Fruit fly (Drosophila melanogaster) whole organism, embryonic: ENCODE data around the gene Send2.

Source experiments
- Ada2b ChIP-seq: fragments of 200-800 bp; sonication (Bioruptor generic); IDR thresholded peaks from 2 replicates; pipeline ENCODE4 v1.3.6; 2022; ENCODE audit warnings: missing biosample characterization, missing genetic modification characterization
- CG10209 ChIP-seq: fragments of 200-800 bp; sonication (Bioruptor generic); optimal IDR thresholded peaks from 3 replicates; lab custom pipeline; 2017; ENCODE audit warnings: missing biosample characterization, mild to moderate bottlenecking, missing genetic modification characterization, missing genetic modification reagents
- CG10543 ChIP-seq: fragments of 200-800 bp; sonication (Bioruptor generic); optimal IDR thresholded peaks from 3 replicates; lab custom pipeline; 2017; ENCODE audit warnings: missing biosample characterization, mild to moderate bottlenecking, missing genetic modification characterization, moderate library complexity
- CG10565 ChIP-seq: fragments of 200-800 bp; sonication (Bioruptor generic); optimal IDR thresholded peaks from 3 replicates; lab custom pipeline; 2016; ENCODE audit warnings: missing biosample characterization, mild to moderate bottlenecking, missing genetic modification characterization
- CG13424 ChIP-seq: fragments of 200-800 bp; sonication (Bioruptor generic); optimal IDR thresholded peaks from 2 replicates; lab custom pipeline; 2019; ENCODE audit warnings: missing biosample characterization, mild to moderate bottlenecking, missing genetic modification characterization, moderate library complexity
- CG13775 ChIP-seq: fragments of 200-800 bp; sonication (Bioruptor generic); optimal IDR thresholded peaks from 3 replicates; lab custom pipeline; 2017; ENCODE audit warnings: missing biosample characterization, mild to moderate bottlenecking, missing genetic modification characterization
- CG14050 ChIP-seq: fragments of 200-800 bp; sonication (Bioruptor generic); IDR thresholded peaks from 3 replicates; pipeline ENCODE4 v1.3.6; 2022; ENCODE audit warnings: missing biosample characterization, missing genetic modification characterization
- CG1647 ChIP-seq: fragments of 200-800 bp; sonication (Bioruptor generic); optimal IDR thresholded peaks from 3 replicates; lab custom pipeline; 2016; ENCODE audit warnings: missing biosample characterization, missing genetic modification characterization
- CG18262 ChIP-seq: fragments of 200-800 bp; optimal IDR thresholded peaks from 3 replicates; lab custom pipeline; 2019; ENCODE audit warnings: missing biosample characterization, mild to moderate bottlenecking, missing genetic modification characterization, moderate library complexity
- CG2889 ChIP-seq: fragments of 200-800 bp; sonication (Bioruptor generic); IDR thresholded peaks from 3 replicates; pipeline ENCODE4 v1.3.6; 2022; ENCODE audit warnings: missing biosample characterization, missing genetic modification characterization
- CG31365 ChIP-seq: fragments of 200-800 bp; sonication (Bioruptor generic); optimal IDR thresholded peaks from 2 replicates; lab custom pipeline; 2018; ENCODE audit warnings: missing biosample characterization, mild to moderate bottlenecking, missing genetic modification characterization
- CG3163 ChIP-seq: fragments of 200-800 bp; sonication (Bioruptor generic); optimal IDR thresholded peaks from 3 replicates; lab custom pipeline; 2016; ENCODE audit warnings: missing biosample characterization, missing genetic modification characterization
- CG32532 ChIP-seq: fragments of 200-800 bp; sonication (Bioruptor generic); IDR thresholded peaks from 2 replicates; pipeline ENCODE4 v1.3.6; 2022; ENCODE audit warnings: missing biosample characterization, missing genetic modification characterization
- CG3281 ChIP-seq: fragments of 200-800 bp; sonication (Bioruptor generic); optimal IDR thresholded peaks from 3 replicates; lab custom pipeline; 2017; ENCODE audit warnings: missing biosample characterization, mild to moderate bottlenecking, missing genetic modification characterization
- CG5245 ChIP-seq: fragments of 200-800 bp; sonication (Bioruptor generic); optimal IDR thresholded peaks from 3 replicates; lab custom pipeline; 2016; ENCODE audit warnings: missing biosample characterization, missing genetic modification characterization
- CG6272 ChIP-seq: fragments of 200-800 bp; sonication (Bioruptor generic); IDR thresholded peaks from 2 replicates; pipeline ENCODE4 v1.3.6; 2022; ENCODE audit warnings: missing biosample characterization, missing genetic modification characterization
- CG7271 ChIP-seq: fragments of 200-800 bp; sonication (Bioruptor generic); optimal IDR thresholded peaks from 2 replicates; lab custom pipeline; 2018; ENCODE audit warnings: missing biosample characterization, mild to moderate bottlenecking, missing genetic modification characterization, moderate library complexity
- CG8089 ChIP-seq: fragments of 200-800 bp; sonication (Bioruptor generic); optimal IDR thresholded peaks from 3 replicates; lab custom pipeline; 2016; ENCODE audit warnings: missing biosample characterization, missing genetic modification characterization
- CG8388 ChIP-seq: fragments of 200-800 bp; sonication (Bioruptor generic); optimal IDR thresholded peaks from 2 replicates; lab custom pipeline; 2019; ENCODE audit warnings: missing biosample characterization, mild to moderate bottlenecking, missing genetic modification characterization, moderate library complexity
- CG8765 ChIP-seq: fragments of 200-800 bp; sonication (Bioruptor generic); IDR thresholded peaks from 2 replicates; pipeline ENCODE4 v1.3.6; 2022; ENCODE audit warnings: missing biosample characterization, missing genetic modification characterization
- CG9437 ChIP-seq: fragments of 200-800 bp; sonication (Bioruptor generic); optimal IDR thresholded peaks from 2 replicates; lab custom pipeline; 2018; ENCODE audit warnings: missing biosample characterization, mild to moderate bottlenecking, missing genetic modification characterization
- CG9609 ChIP-seq: fragments of 200-800 bp; sonication (Bioruptor generic); optimal IDR thresholded peaks from 3 replicates; lab custom pipeline; 2016; ENCODE audit warnings: missing biosample characterization, missing genetic modification characterization
- CoRest ChIP-seq: fragments of 200-800 bp; sonication (Bioruptor generic); optimal IDR thresholded peaks from 3 replicates; lab custom pipeline; 2018; ENCODE audit warnings: missing biosample characterization, mild to moderate bottlenecking, missing genetic modification characterization, moderate library complexity
- Dip3 ChIP-seq: fragments of 200-800 bp; sonication (Bioruptor generic); optimal IDR thresholded peaks from 3 replicates; lab custom pipeline; 2016; ENCODE audit warnings: missing biosample characterization, missing genetic modification characterization
- Doc2 ChIP-seq: fragments of 200-800 bp; sonication (Bioruptor generic); IDR thresholded peaks from 2 replicates; pipeline ENCODE4 v1.3.6; 2022; ENCODE audit warnings: missing biosample characterization, missing genetic modification characterization
- Doc3 ChIP-seq: fragments of 200-800 bp; sonication (Bioruptor generic); IDR thresholded peaks from 3 replicates; pipeline ENCODE4 v1.3.6; 2022; ENCODE audit warnings: missing biosample characterization, missing genetic modification characterization; ENCODE audit not compliant: partially characterized antibody
- Dref ChIP-seq: fragments of 200-800 bp; sonication (Bioruptor generic); IDR thresholded peaks from 2 replicates; pipeline ENCODE4 v1.3.6; 2022; ENCODE audit warnings: missing biosample characterization, missing genetic modification characterization
- E2f1 ChIP-seq: fragments of 200-800 bp; sonication (Bioruptor generic); IDR thresholded peaks from 2 replicates; pipeline ENCODE4 v1.3.6; 2022; ENCODE audit warnings: missing biosample characterization, missing genetic modification characterization
- Elba2 ChIP-seq: fragments of 200-800 bp; sonication (Bioruptor generic); optimal IDR thresholded peaks from 3 replicates; lab custom pipeline; 2016; ENCODE audit warnings: missing biosample characterization, missing genetic modification characterization
- H15 ChIP-seq: fragments of 200-800 bp; sonication (Bioruptor generic); IDR thresholded peaks from 3 replicates; pipeline ENCODE4 v1.3.6; 2022; ENCODE audit warnings: missing biosample characterization, missing genetic modification characterization
- HLH4C ChIP-seq: fragments of 200-800 bp; sonication (Bioruptor generic); IDR thresholded peaks from 3 replicates; pipeline ENCODE4 v1.3.6; 2022; ENCODE audit warnings: missing biosample characterization, missing genetic modification characterization; ENCODE audit not compliant: partially characterized antibody
- Hr3 ChIP-seq: fragments of 200-800 bp; sonication (Bioruptor generic); optimal IDR thresholded peaks from 3 replicates; lab custom pipeline; 2016; ENCODE audit warnings: missing biosample characterization, missing genetic modification characterization
- Mad ChIP-seq: fragments of 200-800 bp; sonication (Bioruptor generic); optimal IDR thresholded peaks from 2 replicates; lab custom pipeline; 2016; ENCODE audit warnings: missing biosample characterization, missing genetic modification characterization
- Med ChIP-seq: fragments of 200-800 bp; sonication (Bioruptor generic); peaks from one replicate; lab custom pipeline; 2016; ENCODE audit warnings: missing biosample characterization, missing genetic modification characterization, mild to moderate bottlenecking, inconsistent platforms, moderate library complexity
- NFAT ChIP-seq: fragments of 200-800 bp; sonication (Bioruptor generic); IDR thresholded peaks from 2 replicates; pipeline ENCODE4 v1.3.6; 2022; ENCODE audit warnings: missing biosample characterization, missing genetic modification characterization
- Neu2 ChIP-seq: fragments of 200-800 bp; sonication (Bioruptor generic); optimal IDR thresholded peaks from 3 replicates; lab custom pipeline; 2016; ENCODE audit warnings: missing biosample characterization, missing genetic modification characterization, borderline replicate concordance
- Pdp1 ChIP-seq, 2 experiments: fragments of 200-800 bp; sonication (Bioruptor generic); optimal IDR thresholded peaks; 3 replicates each; lab custom pipeline; 2016; ENCODE audit warnings: missing biosample characterization in 2 of 2, missing genetic modification characterization in 2 of 2, mild to moderate bottlenecking in 1 of 2, moderate library complexity in 1 of 2
- Rx ChIP-seq: fragments of 200-800 bp; sonication (Bioruptor generic); IDR thresholded peaks from 2 replicates; pipeline ENCODE4 v1.3.6; 2022; ENCODE audit warnings: missing biosample characterization, missing genetic modification characterization
- Sox102F ChIP-seq: fragments of 200-800 bp; sonication (Bioruptor generic); optimal IDR thresholded peaks from 2 replicates; lab custom pipeline; 2018; ENCODE audit warnings: missing biosample characterization, mild to moderate bottlenecking, missing genetic modification characterization, moderate library complexity
- Usf ChIP-seq: fragments of 200-800 bp; sonication (Bioruptor generic); optimal IDR thresholded peaks from 2 replicates; lab custom pipeline; 2017; ENCODE audit warnings: missing genotype, missing biosample characterization, missing genetic modification characterization
- al ChIP-seq: fragments of 200-800 bp; sonication (Bioruptor generic); IDR thresholded peaks from 2 replicates; pipeline ENCODE4 v1.3.6; 2022; ENCODE audit warnings: missing biosample characterization, missing genetic modification characterization
- caup ChIP-seq: fragments of 200-800 bp; sonication (Bioruptor generic); optimal IDR thresholded peaks from 3 replicates; lab custom pipeline; 2017; ENCODE audit warnings: missing biosample characterization, mild to moderate bottlenecking, missing genetic modification characterization, moderate library complexity; ENCODE audit not compliant: severe bottlenecking
- chif ChIP-seq, 2 experiments: fragments of 200-800 bp; sonication (Bioruptor generic); optimal IDR thresholded peaks; 3 replicates each; lab custom pipeline; 2016; ENCODE audit warnings: missing biosample characterization in 2 of 2, missing genetic modification characterization in 2 of 2
- dpn ChIP-seq, 2 experiments: fragments of 200-800 bp; sonication (Bioruptor generic); optimal IDR thresholded peaks; 3 replicates each; lab custom pipeline; 2016; ENCODE audit warnings: missing biosample characterization in 2 of 2, missing genetic modification characterization in 2 of 2
- ftz-f1 ChIP-seq: fragments of 200-800 bp; sonication (Bioruptor generic); optimal IDR thresholded peaks from 2 replicates; lab custom pipeline; 2016; ENCODE audit warnings: missing biosample characterization, missing genetic modification characterization
- hb ChIP-seq: fragments of 200-800 bp; sonication (Bioruptor generic); IDR thresholded peaks from 3 replicates; pipeline ENCODE4 v1.3.6; 2022; ENCODE audit warnings: missing biosample characterization, missing genetic modification characterization; ENCODE audit not compliant: partially characterized antibody
- jing ChIP-seq: fragments of 200-800 bp; sonication (Bioruptor generic); optimal IDR thresholded peaks from 2 replicates; lab custom pipeline; 2018; ENCODE audit warnings: missing biosample characterization, mild to moderate bottlenecking, missing genetic modification characterization
- jumu ChIP-seq: fragments of 200-800 bp; sonication (Bioruptor generic); optimal IDR thresholded peaks from 3 replicates; lab custom pipeline; 2016; ENCODE audit warnings: missing biosample characterization, missing genetic modification characterization
- nerfin-1 ChIP-seq: fragments of 200-800 bp; sonication (Bioruptor generic); optimal IDR thresholded peaks from 3 replicates; lab custom pipeline; 2019; ENCODE audit warnings: missing biosample characterization, mild to moderate bottlenecking, missing genetic modification characterization, moderate library complexity
- scrt ChIP-seq: fragments of 200-800 bp; sonication (Bioruptor generic); optimal IDR thresholded peaks from 2 replicates; lab custom pipeline; 2018; ENCODE audit warnings: missing biosample characterization, mild to moderate bottlenecking, missing genetic modification characterization, moderate library complexity

Send2 gene

dm6 chr2L:14358780-14359462 lies 12.4 kb upstream of the Send2 start, which contains the start of gene Pgant35A (continued):
- TF ChIP-seq chif (GFP tag; optimal IDR thresholded peaks at IDR 0.05; lab: Kevin White, UChicago) (peak in 1 of 2 experiments; percentile 28), nerfin-1 (no peak), CG3163 (peak; percentile 36), CG14050 (GFP tag; lab: Robert Waterston, UW) (no peak), CG6272 (GFP tag; lab: Robert Waterston, UW) (no peak), scrt (GFP tag; lab: Kevin White, UChicago) (no peak), H15 (no peak), Doc2 (GFP tag; lab: Robert Waterston, UW) (no peak), CG3281 (no peak), CG31365 (tag; lab: Kevin White, UChicago) (no peak), CG5245 (GFP tag; lab: Kevin White, UChicago) (no peak), CG9609 (GFP tag; lab: Kevin White, UChicago) (peak; percentile 52), Usf (GFP tag; lab: Kevin White, UChicago) (no peak), Hr3 (GFP tag; lab: Kevin White, UChicago) (peak; percentile 51), E2f1 (GFP tag; lab: Robert Waterston, UW) (no peak), Elba2 (GFP tag; lab: Kevin White, UChicago) (no peak), CG18262 (tag; lab: Kevin White, UChicago) (peak; percentile 64), hb (GFP tag; lab: Robert Waterston, UW) (no peak), CG8765 (GFP tag; lab: Robert Waterston, UW) (no peak), Doc3 (no peak), dpn (GFP tag; optimal IDR thresholded peaks at IDR 0.05; lab: Kevin White, UChicago) (peak in 1 of 2 experiments; percentile 34), caup (GFP tag; lab: Kevin White, UChicago) (no peak), Ada2b (GFP tag; lab: Robert Waterston, UW) (no peak), Neu2 (GFP tag; lab: Kevin White, UChicago) (no peak), Dip3 (GFP tag; lab: Kevin White, UChicago) (peak; percentile 16), jumu (peak; percentile 9), HLH4C (GFP tag; lab: Robert Waterston, UW) (no peak), CG2889 (GFP tag; lab: Robert Waterston, UW) (no peak), CG7271 (tag; lab: Kevin White, UChicago) (no peak), al (GFP tag; lab: Robert Waterston, UW) (no peak), CG8388 (GFP tag; lab: Kevin White, UChicago) (peak; percentile 28), CG32532 (GFP tag; lab: Robert Waterston, UW) (peak; percentile 49)

DNA sequence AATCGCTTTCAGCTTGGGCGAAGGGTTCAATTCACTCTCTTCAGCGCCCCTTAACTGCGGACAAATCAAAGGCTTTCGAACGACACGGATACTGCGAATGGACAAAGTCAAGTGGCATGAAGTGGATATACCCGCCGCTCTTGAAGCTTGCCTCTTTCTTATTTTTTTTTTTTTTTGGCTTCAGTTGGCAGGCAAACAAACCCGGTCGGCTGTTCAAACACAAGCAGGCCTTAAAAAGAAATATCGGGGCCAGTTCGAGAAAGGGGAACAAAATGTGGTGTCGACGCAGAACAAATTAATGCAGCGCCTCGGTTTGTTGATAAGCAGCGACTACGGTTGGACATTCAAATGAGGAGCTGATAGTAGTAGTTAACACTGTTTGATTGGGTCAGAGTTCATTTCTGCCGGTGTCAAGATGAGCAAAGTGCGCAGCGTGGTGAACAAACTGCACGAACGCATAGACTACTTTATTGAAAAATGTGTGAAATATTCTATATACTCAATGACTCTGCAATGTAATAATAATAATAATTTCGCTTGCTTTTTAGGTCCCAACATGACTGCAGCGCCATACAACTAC lies 10.4 kb upstream of the Send2 start:
- TF ChIP-seq jing (GFP tag; lab: Kevin White, UChicago) (no peak), CG10209 (no peak), CG8765 (GFP tag; lab: Robert Waterston, UW) (no peak), CG9437 (GFP tag; lab: Kevin White, UChicago) (no peak), NFAT (no peak), CG10543 (no peak), Dref (GFP tag; lab: Robert Waterston, UW) (no peak), Mad (no peak), CoRest (tag; lab: Kevin White, UChicago) (no peak), Rx (GFP tag; lab: Robert Waterston, UW) (no peak), Med (GFP tag; lab: Kevin White, UChicago) (peak; percentile 76), CG13775 (GFP tag; lab: Kevin White, UChicago) (no peak), CG1647 (GFP tag; lab: Kevin White, UChicago) (no peak), CG8089 (GFP tag; lab: Kevin White, UChicago) (no peak), CG10565 (GFP tag; lab: Kevin White, UChicago) (no peak), Doc2 (GFP tag; lab: Robert Waterston, UW) (no peak), Pdp1 (GFP tag; optimal IDR thresholded peaks at IDR 0.05; lab: Kevin White, UChicago) (no peak), CG13424 (no peak), ftz-f1 (no peak), Sox102F (GFP tag; lab: Kevin White, UChicago) (no peak)
